Worm (Caenorhabditis elegans): ENCODE data around the gene rpn-12.

rpn-12 gene

DNA sequence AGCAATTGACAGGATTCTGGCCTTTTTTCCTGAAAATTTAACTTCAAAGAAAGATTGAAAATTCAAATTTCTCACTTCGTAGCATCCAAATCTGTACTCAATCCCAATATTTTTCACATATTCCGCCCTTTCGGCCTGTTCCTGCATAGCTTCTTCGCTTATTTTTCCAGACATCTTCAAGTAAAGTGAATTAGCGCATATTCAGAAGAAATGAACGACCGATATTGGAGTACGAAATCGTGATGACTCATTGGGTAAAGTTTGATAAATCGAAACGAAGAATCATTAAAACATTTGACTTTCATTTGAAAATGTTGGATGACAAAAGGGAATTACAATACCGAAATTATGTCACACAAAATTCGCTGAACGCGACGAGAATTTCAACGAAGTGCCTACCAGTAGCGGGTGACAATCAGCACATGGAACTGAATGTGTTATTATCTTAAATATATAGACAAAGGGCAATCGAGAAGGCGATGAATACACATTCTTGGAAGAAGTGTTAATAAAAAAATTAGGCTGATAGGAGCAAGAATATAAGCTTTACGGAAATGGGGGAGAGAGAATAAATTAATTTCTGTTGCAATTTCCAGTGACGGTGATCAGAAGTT, 1.8 kb upstream of the rpn-12 start, which contains the start of gene coa-7 (continued):
- TF ChIP-seq lin-38 (GFP tag; IDR thresholded peaks at IDR 0.05) (peak; percentile 36; the same call in 1 of the 2 replicates), saeg-2 (GFP tag; IDR thresholded peaks at IDR 0.05) (no peak), duxl-1 (tag; optimal IDR thresholded peaks at IDR 0.05; ENCODE audit: poor library complexity) (no peak), ceh-32 (tag; optimal IDR thresholded peaks at IDR 0.05; ENCODE audit: poor library complexity) (no peak), egl-27 (tag; optimal IDR thresholded peaks at IDR 0.05) (no peak), lin-29 (GFP tag; IDR thresholded peaks at IDR 0.05) (no peak), ZK337.2 (GFP tag; IDR thresholded peaks at IDR 0.05) (no peak), F37D6.2 (tag; optimal IDR thresholded peaks at IDR 0.05) (no peak), ceh-62 (tag; optimal IDR thresholded peaks at IDR 0.05) (no peak), zip-11 (GFP tag; IDR thresholded peaks at IDR 0.05) (no peak), ctbp-1 (GFP tag; IDR thresholded peaks at IDR 0.05) (peak; percentile 64; the same call in 1 of the 2 replicates), snpc-1.2 (GFP tag; IDR thresholded peaks at IDR 0.05) (no peak; the same call in 1 of the 2 replicates), dpl-1 (GFP tag; optimal IDR thresholded peaks at IDR 0.05) (no peak), snpc-4 (tag; optimal IDR thresholded peaks at IDR 0.05) (no peak), mdt-29 (GFP tag; IDR thresholded peaks at IDR 0.05) (no peak), mep-1 (tag; optimal IDR thresholded peaks at IDR 0.05) (no peak), spr-3 (GFP tag; optimal IDR thresholded peaks at IDR 0.05) (no peak), zip-2 (tag; optimal IDR thresholded peaks at IDR 0.05) (no peak), T26A8.4 (GFP tag; IDR thresholded peaks at IDR 0.05) (0 out of 2 replicates have a peak, but pooled peaks have one; percentile 19), lin-1 (GFP tag; IDR thresholded peaks at IDR 0.05) (no peak), php-3 (GFP tag; IDR thresholded peaks at IDR 0.05) (no peak), vab-7 (GFP tag; IDR thresholded peaks at IDR 0.05) (no peak), nhr-237 (tag; optimal IDR thresholded peaks at IDR 0.05) (no peak), T20F7.1 (GFP tag; optimal IDR thresholded peaks at IDR 0.05) (no peak), hif-1 (tag; optimal IDR thresholded peaks at IDR 0.05) (no peak), zfp-2 (tag; optimal IDR thresholded peaks at IDR 0.05) (no peak)

- TF ChIP-seq Y105C5A.15 (GFP tag; IDR thresholded peaks at IDR 0.05) (no peak), php-3 (GFP tag; IDR thresholded peaks at IDR 0.05) (no peak), set-16 (GFP tag; IDR thresholded peaks at IDR 0.05) (peak; percentile 87), dpl-1 (GFP tag; optimal IDR thresholded peaks at IDR 0.05) (no peak), ZK337.2 (GFP tag; IDR thresholded peaks at IDR 0.05) (no peak), nhr-76 (tag; optimal IDR thresholded peaks at IDR 0.05) (no peak), unc-39 (tag; optimal IDR thresholded peaks at IDR 0.05) (no peak)
Observed at ce11 chrII:11652125-11652524, 799 bp upstream of the rpn-12 start.

- TF ChIP-seq hlh-11 (tag; optimal IDR thresholded peaks at IDR 0.05) = peak; percentile 6
- TF ChIP-seq rbr-2 (tag; optimal IDR thresholded peaks at IDR 0.05) = no peak
- peak; percentile 3 for TF ChIP-seq nhr-28 (tag; optimal IDR thresholded peaks at IDR 0.05)
Observed at ce11 chrII:11657079-11657478, 4.2 kb downstream of the rpn-12 start, which contains the start of gene nep-1. Gene nep-1 (minus strand): TSS chrII:11657179.

- TF ChIP-seq cey-2 (tag; optimal IDR thresholded peaks at IDR 0.05; ENCODE audit: borderline replicate concordance, insufficient read depth) = no peak
- no peak for TF ChIP-seq ces-1 (GFP tag; optimal IDR thresholded peaks at IDR 0.05)
- TF ChIP-seq F49E8.2 (tag; optimal IDR thresholded peaks at IDR 0.05; ENCODE audit: borderline replicate concordance) = no peak
- no peak for TF ChIP-seq dmd-9 (GFP tag; IDR thresholded peaks at IDR 0.05)
- no peak for TF ChIP-seq aly-2 (tag; optimal IDR thresholded peaks at IDR 0.05)
- TF ChIP-seq zfp-3 (GFP tag; conservative IDR thresholded peaks at IDR 0.05) = no peak
- no peak for TF ChIP-seq tra-1 (GFP tag; IDR thresholded peaks at IDR 0.05)
- TF ChIP-seq daf-12 (tag; optimal IDR thresholded peaks at IDR 0.05) = no peak
- no peak for TF ChIP-seq daf-19 (GFP tag; conservative IDR thresholded peaks at IDR 0.05)
Observed at ce11 chrII:11658854-11659253, 5.9 kb downstream of the rpn-12 start.
